Fruit fly (Drosophila melanogaster) whole organism, embryonic: ENCODE data around the gene CG5902.

Experiments used
- Adf1 ChIP-seq: fragments of 200-800 bp; sonication (Bioruptor generic); IDR thresholded peaks from 2 replicates; pipeline ENCODE4 v1.3.6; 2022; ENCODE audit warnings: missing biosample characterization, missing genetic modification characterization
- Awh ChIP-seq: fragments of 200-800 bp; sonication (Bioruptor generic); IDR thresholded peaks from 2 replicates; pipeline ENCODE4, ENCODE4 v1.3.6; 2022; ENCODE audit warnings: missing biosample characterization, missing genetic modification characterization
- Bdp1 ChIP-seq: fragments of 200-800 bp; sonication (Bioruptor generic); optimal IDR thresholded peaks from 3 replicates; lab custom pipeline; 2016; ENCODE audit warnings: missing biosample characterization, missing genetic modification characterization
- CG10366 ChIP-seq: fragments of 200-800 bp; sonication (Bioruptor generic); IDR thresholded peaks from 2 replicates; pipeline ENCODE4 v1.3.6; 2022; ENCODE audit warnings: missing biosample characterization, missing genetic modification characterization
- CG10979 ChIP-seq: fragments of 200-800 bp; sonication (Bioruptor generic); optimal IDR thresholded peaks from 2 replicates; lab custom pipeline; 2018; ENCODE audit warnings: missing biosample characterization, mild to moderate bottlenecking, missing genetic modification characterization, moderate library complexity
- CG11093 ChIP-seq: fragments of 200-800 bp; sonication (Bioruptor generic); IDR thresholded peaks from 3 replicates; pipeline ENCODE4 v1.3.6; 2022; ENCODE audit warnings: missing biosample characterization, missing genetic modification characterization
- CG12219 ChIP-seq: fragments of 200-800 bp; sonication (Bioruptor generic); optimal IDR thresholded peaks from 3 replicates; lab custom pipeline; 2018; ENCODE audit warnings: missing biosample characterization, mild to moderate bottlenecking, missing genetic modification characterization
- CG12659 ChIP-seq: fragments of 200-800 bp; sonication (Bioruptor generic); optimal IDR thresholded peaks from 3 replicates; lab custom pipeline; 2017; ENCODE audit warnings: mild to moderate bottlenecking, missing biosample characterization, missing genetic modification reagents, missing genetic modification characterization
- CG12744 ChIP-seq: fragments of 200-800 bp; sonication (Bioruptor generic); optimal IDR thresholded peaks from 2 replicates; lab custom pipeline; 2016; ENCODE audit warnings: missing biosample characterization, missing genetic modification characterization
- CG13287 ChIP-seq: fragments of 200-800 bp; sonication (Bioruptor generic); IDR thresholded peaks from 2 replicates; pipeline ENCODE4 v1.3.6; 2022; ENCODE audit warnings: missing biosample characterization, missing genetic modification characterization; ENCODE audit not compliant: partially characterized antibody
- CG15073 ChIP-seq: fragments of 200-800 bp; sonication (Bioruptor generic); optimal IDR thresholded peaks from 2 replicates; lab custom pipeline; 2016; ENCODE audit warnings: missing biosample characterization, missing genetic modification characterization
- CG15514 ChIP-seq: fragments of 200-800 bp; sonication (Bioruptor generic); optimal IDR thresholded peaks from 3 replicates; lab custom pipeline; 2017; ENCODE audit warnings: missing biosample characterization, missing genetic modification characterization, mild to moderate bottlenecking, moderate library complexity, missing genetic modification reagents
- CG15696 ChIP-seq: fragments of 200-800 bp; sonication (Bioruptor generic); optimal IDR thresholded peaks from 2 replicates; lab custom pipeline; 2019; ENCODE audit warnings: missing biosample characterization, mild to moderate bottlenecking, missing genetic modification characterization, moderate library complexity
- CG1603 ChIP-seq: fragments of 200-800 bp; sonication (Bioruptor generic); optimal IDR thresholded peaks from 2 replicates; lab custom pipeline; 2019; ENCODE audit warnings: missing biosample characterization, mild to moderate bottlenecking, missing genetic modification characterization, moderate library complexity
- CG18476 ChIP-seq: fragments of 200-800 bp; sonication (Bioruptor generic); optimal IDR thresholded peaks from 2 replicates; lab custom pipeline; 2016; ENCODE audit warnings: missing biosample characterization, mild to moderate bottlenecking, missing genetic modification characterization
- CG18764 ChIP-seq: fragments of 200-800 bp; sonication (Bioruptor generic); optimal IDR thresholded peaks from 3 replicates; lab custom pipeline; 2016; ENCODE audit warnings: missing biosample characterization, missing genetic modification characterization
- CG2129 ChIP-seq: fragments of 200-800 bp; sonication (Bioruptor generic); IDR thresholded peaks from 2 replicates; pipeline ENCODE4 v1.3.6; 2022; ENCODE audit warnings: missing biosample characterization, missing genetic modification characterization; ENCODE audit not compliant: partially characterized antibody
- CG31224 ChIP-seq: fragments of 200-800 bp; sonication (Bioruptor generic); IDR thresholded peaks from 2 replicates; pipeline ENCODE4 v1.3.6; 2022; ENCODE audit warnings: missing biosample characterization, missing genetic modification characterization
- CG31441 ChIP-seq: fragments of 200-800 bp; sonication (Bioruptor generic); IDR thresholded peaks from 2 replicates; pipeline ENCODE4 v1.3.6; 2022; ENCODE audit warnings: missing biosample characterization, missing genetic modification characterization
- CG34224 ChIP-seq: fragments of 200-800 bp; sonication (Bioruptor generic); IDR thresholded peaks from 3 replicates; pipeline ENCODE4 v1.3.6; 2022; ENCODE audit warnings: missing biosample characterization, missing genetic modification characterization; ENCODE audit not compliant: partially characterized antibody
- CG3838 ChIP-seq: fragments of 200-800 bp; sonication (Bioruptor generic); optimal IDR thresholded peaks from 3 replicates; lab custom pipeline; 2016; ENCODE audit warnings: missing biosample characterization, missing genetic modification characterization
- CG4360 ChIP-seq: fragments of 200-800 bp; sonication (Bioruptor generic); IDR thresholded peaks from 2 replicates; pipeline ENCODE4 v1.3.6; 2022; ENCODE audit warnings: missing biosample characterization, missing genetic modification characterization
- CG4707 ChIP-seq: fragments of 200-800 bp; sonication (Bioruptor generic); optimal IDR thresholded peaks from 2 replicates; lab custom pipeline; 2018; ENCODE audit warnings: missing biosample characterization, mild to moderate bottlenecking, missing genetic modification characterization, moderate library complexity
- CG4854 ChIP-seq: fragments of 200-800 bp; sonication (Bioruptor generic); optimal IDR thresholded peaks from 2 replicates; lab custom pipeline; 2016; ENCODE audit warnings: missing biosample characterization, missing genetic modification characterization, inconsistent platforms
- CG6854 ChIP-seq: fragments of 200-800 bp; sonication (Bioruptor generic); optimal IDR thresholded peaks from 3 replicates; lab custom pipeline; 2017; ENCODE audit warnings: missing biosample characterization, mild to moderate bottlenecking, missing genetic modification characterization
- CG9817 ChIP-seq: fragments of 200-800 bp; sonication (Bioruptor generic); optimal IDR thresholded peaks from 2 replicates; lab custom pipeline; 2018; ENCODE audit warnings: missing biosample characterization, mild to moderate bottlenecking, missing genetic modification characterization, moderate library complexity
- Ets65A ChIP-seq: fragments of 200-800 bp; sonication (Bioruptor generic); peaks from one replicate; lab custom pipeline; 2016; ENCODE audit warnings: missing biosample characterization, missing genetic modification characterization
- Meics ChIP-seq: fragments of 200-800 bp; sonication (Bioruptor generic); optimal IDR thresholded peaks from 2 replicates; lab custom pipeline; 2017; ENCODE audit warnings: missing biosample characterization, mild to moderate bottlenecking, missing genetic modification characterization
- Opbp ChIP-seq: fragments of 200-800 bp; sonication (Bioruptor generic); IDR thresholded peaks from 3 replicates; pipeline ENCODE4 v1.3.6; 2022; ENCODE audit warnings: missing biosample characterization, missing genetic modification characterization; ENCODE audit not compliant: partially characterized antibody
- Poxn ChIP-seq: fragments of 200-800 bp; sonication (Bioruptor generic); IDR thresholded peaks from 2 replicates; pipeline ENCODE4 v1.3.6; 2022; ENCODE audit warnings: missing biosample characterization, missing genetic modification characterization
- Side ChIP-seq: fragments of 200-800 bp; sonication (Bioruptor generic); optimal IDR thresholded peaks from 2 replicates; lab custom pipeline; 2016; ENCODE audit warnings: missing biosample characterization, missing genetic modification characterization
- Spps ChIP-seq: fragments of 200-800 bp; sonication (Bioruptor generic); optimal IDR thresholded peaks from 2 replicates; lab custom pipeline; 2018; ENCODE audit warnings: missing biosample characterization, mild to moderate bottlenecking, missing genetic modification characterization
- ara ChIP-seq: fragments of 200-800 bp; sonication (Bioruptor generic); IDR thresholded peaks from 2 replicates; pipeline ENCODE4 v1.3.6; 2022; ENCODE audit warnings: missing biosample characterization, missing genetic modification characterization
- az2 ChIP-seq: fragments of 200-800 bp; sonication (Bioruptor generic); optimal IDR thresholded peaks from 3 replicates; lab custom pipeline; 2016; ENCODE audit warnings: missing biosample characterization, missing genetic modification characterization
- cato ChIP-seq: fragments of 200-800 bp; sonication (Bioruptor generic); optimal IDR thresholded peaks from 2 replicates; lab custom pipeline; 2016; ENCODE audit warnings: missing biosample characterization, missing genetic modification characterization, borderline replicate concordance
- croc ChIP-seq: fragments of 200-800 bp; sonication (Bioruptor generic); conservative IDR thresholded peaks from 3 replicates; pipeline ENCODE4 v1.3.6; 2022; ENCODE audit warnings: missing biosample characterization, missing genetic modification characterization
- eve ChIP-seq, 2 experiments: fragments of >200 bp; optimal IDR thresholded peaks; 2 replicates each; lab custom pipeline; 2017; ENCODE audit warnings: missing biosample characterization in 2 of 2, missing genetic modification characterization in 2 of 2
- grn ChIP-seq: fragments of 200-800 bp; sonication (Bioruptor generic); optimal IDR thresholded peaks from 3 replicates; lab custom pipeline; 2017; ENCODE audit warnings: missing biosample characterization, missing genetic modification characterization
- hbn ChIP-seq: fragments of 200-800 bp; sonication (Bioruptor generic); IDR thresholded peaks from 2 replicates; pipeline ENCODE4 v1.3.6; 2022; ENCODE audit warnings: missing biosample characterization, missing genetic modification characterization; ENCODE audit not compliant: partially characterized antibody
- luna ChIP-seq: fragments of 200-800 bp; sonication (Bioruptor generic); optimal IDR thresholded peaks from 2 replicates; lab custom pipeline; 2016; ENCODE audit warnings: missing biosample characterization, missing genetic modification characterization
- peb ChIP-seq: fragments of 200-800 bp; sonication (Bioruptor generic); IDR thresholded peaks from 2 replicates; pipeline ENCODE4 v1.3.6; 2022; ENCODE audit warnings: missing biosample characterization, missing genetic modification characterization
- pho ChIP-seq: fragments of 200-800 bp; sonication (Bioruptor generic); optimal IDR thresholded peaks from 2 replicates; lab custom pipeline; 2016; ENCODE audit warnings: missing biosample characterization, missing genetic modification characterization
- pita ChIP-seq: fragments of 200-800 bp; sonication (Bioruptor generic); optimal IDR thresholded peaks from 2 replicates; lab custom pipeline; 2017; ENCODE audit warnings: missing biosample characterization, mild to moderate bottlenecking, missing genetic modification characterization
- tin ChIP-seq: fragments of 200-800 bp; sonication (Bioruptor generic); optimal IDR thresholded peaks from 3 replicates; lab custom pipeline; 2016; ENCODE audit warnings: missing biosample characterization, missing genetic modification characterization
- tio ChIP-seq: fragments of 200-800 bp; sonication (Bioruptor generic); optimal IDR thresholded peaks from 2 replicates; lab custom pipeline; 2017; ENCODE audit warnings: missing biosample characterization, missing genetic modification characterization, inconsistent platforms
- tna ChIP-seq: fragments of 200-800 bp; sonication (Bioruptor generic); IDR thresholded peaks from 2 replicates; pipeline ENCODE4 v1.3.6; 2022; ENCODE audit warnings: missing biosample characterization, missing genetic modification characterization; ENCODE audit not compliant: partially characterized antibody
- zen2 ChIP-seq: fragments of 200-800 bp; sonication (Bioruptor generic); IDR thresholded peaks from 3 replicates; pipeline ENCODE4 v1.3.6; 2022; ENCODE audit warnings: missing biosample characterization, missing genetic modification characterization; ENCODE audit not compliant: partially characterized antibody
- zf30C ChIP-seq: fragments of 200-800 bp; sonication (Bioruptor generic); optimal IDR thresholded peaks from 3 replicates; lab custom pipeline; 2018; ENCODE audit warnings: missing biosample characterization, mild to moderate bottlenecking, missing genetic modification characterization

Gene CG5902

DNA sequence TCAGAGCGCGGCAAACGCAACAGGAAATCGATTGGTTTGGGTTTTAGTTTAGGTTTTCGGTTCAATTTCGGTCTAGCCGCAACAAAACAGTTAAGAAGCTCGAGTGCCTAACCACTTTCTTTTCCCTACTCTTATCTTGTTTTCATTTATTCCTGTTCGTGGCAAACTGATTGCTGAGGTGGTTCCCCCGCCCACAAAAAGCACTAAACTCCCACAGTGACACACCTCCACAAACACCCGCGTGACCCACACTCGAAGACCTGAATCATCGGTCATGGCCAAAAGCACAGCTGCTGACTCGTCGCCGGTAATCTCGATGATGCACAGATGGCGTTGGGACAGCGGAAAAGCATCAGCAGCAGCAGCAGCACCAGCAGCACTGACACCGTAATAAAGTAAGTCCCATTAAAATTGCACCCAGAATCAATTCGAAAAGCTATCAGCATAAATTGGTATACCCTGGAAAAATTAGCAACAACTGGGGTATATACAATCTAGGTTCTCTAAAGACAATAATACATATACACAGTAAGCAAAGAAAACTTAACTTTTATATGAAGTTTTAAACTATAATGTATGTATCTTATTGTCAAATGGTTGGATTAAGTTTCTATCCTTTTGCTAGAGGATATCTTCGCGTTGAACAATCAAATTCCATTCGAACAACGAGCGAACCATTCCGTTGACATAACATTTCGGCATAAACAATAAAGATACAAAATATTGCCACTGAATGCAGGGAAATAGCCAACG lies 39.4 kb downstream of the CG5902 start (continued):
- TF ChIP-seq CG2129 (GFP tag; lab: Robert Waterston, UW) (no peak), CG34224 (no peak), CG12219 (GFP tag; lab: Kevin White, UChicago) (peak; percentile 13), CG12744 (GFP tag; lab: Kevin White, UChicago) (no peak), CG11093 (GFP tag; lab: Robert Waterston, UW) (0 out of 3 replicates have a peak, but pooled peaks have one; percentile 25), CG13287 (no peak), CG10366 (GFP tag; lab: Robert Waterston, UW) (peak; percentile 19; the same call in 1 of the 2 replicates), tio (GFP tag; lab: Kevin White, UChicago) (peak; percentile 6), CG4360 (GFP tag; lab: Robert Waterston, UW) (no peak), CG4854 (no peak), Side (GFP tag; lab: Kevin White, UChicago) (no peak), CG10979 (tag; lab: Kevin White, UChicago) (peak; percentile 13), tna (GFP tag; lab: Robert Waterston, UW) (no peak), CG4707 (no peak), Bdp1 (GFP tag; lab: Kevin White, UChicago) (no peak), luna (no peak), CG15073 (no peak), CG15514 (GFP tag; lab: Kevin White, UChicago) (no peak), Meics (GFP tag; lab: Kevin White, UChicago) (peak; percentile 9), pita (GFP tag; lab: Kevin White, UChicago) (no peak), tin (GFP tag; lab: Kevin White, UChicago) (no peak), CG31224 (GFP tag; lab: Robert Waterston, UW) (no peak), hbn (GFP tag; lab: Robert Waterston, UW) (no peak), zen2 (GFP tag; lab: Robert Waterston, UW) (no peak), croc (no peak), CG15696 (tag; lab: Kevin White, UChicago) (no peak), peb (GFP tag; lab: Robert Waterston, UW) (no peak), CG3838 (no peak), CG12659 (GFP tag; lab: Kevin White, UChicago) (peak; percentile 13), Opbp (GFP tag; lab: Robert Waterston, UW) (no peak), ara (0 out of 2 replicates have a peak, but pooled peaks have one; percentile 27), cato (no peak), grn (no peak), CG9817 (tag; lab: Kevin White, UChicago) (no peak), CG18476 (GFP tag; lab: Kevin White, UChicago) (no peak), Adf1 (GFP tag; lab: Robert Waterston, UW) (no peak), zf30C (GFP tag; lab: Kevin White, UChicago) (no peak), az2 (peak; percentile 13), eve (GFP tag; optimal IDR thresholded peaks at IDR 0.05; lab: Kevin White, UChicago) (peak in 1 of 2 experiments; percentile 75), Ets65A (GFP tag; lab: Kevin White, UChicago) (no peak), Poxn (GFP tag; lab: Robert Waterston, UW) (no peak), CG18764 (no peak), Awh (GFP tag; lab: Robert Waterston, UW) (peak; percentile 41; the same call in 1 of the 2 replicates), CG31441 (GFP tag; lab: Robert Waterston, UW) (peak; percentile 51), Spps (no peak), pho (GFP tag; lab: Kevin White, UChicago) (no peak), CG6854 (GFP tag; lab: Kevin White, UChicago) (no peak), CG1603 (tag; lab: Kevin White, UChicago) (peak; percentile 40)
